Fruit fly (Drosophila melanogaster) whole organism, embryonic: Measurements from ENCODE around the gene kud.

Experiments used
- Adf1 ChIP-seq: fragments of 200-800 bp; sonication (Bioruptor generic); IDR thresholded peaks from 2 replicates; pipeline ENCODE4 v1.3.6; 2022; ENCODE audit warnings: missing biosample characterization, missing genetic modification characterization
- Awh ChIP-seq: fragments of 200-800 bp; sonication (Bioruptor generic); IDR thresholded peaks from 2 replicates; pipeline ENCODE4, ENCODE4 v1.3.6; 2022; ENCODE audit warnings: missing biosample characterization, missing genetic modification characterization
- CG10462 ChIP-seq: fragments of 200-800 bp; sonication (Bioruptor generic); optimal IDR thresholded peaks from 2 replicates; lab custom pipeline; 2016; ENCODE audit warnings: missing biosample characterization, missing genetic modification characterization
- CG10543 ChIP-seq: fragments of 200-800 bp; sonication (Bioruptor generic); optimal IDR thresholded peaks from 3 replicates; lab custom pipeline; 2017; ENCODE audit warnings: missing biosample characterization, mild to moderate bottlenecking, missing genetic modification characterization, moderate library complexity
- CG12391 ChIP-seq: fragments of 200-800 bp; sonication (Bioruptor generic); optimal IDR thresholded peaks from 3 replicates; lab custom pipeline; 2018; ENCODE audit warnings: missing biosample characterization, mild to moderate bottlenecking, missing genetic modification characterization, moderate library complexity
- CG12769 ChIP-seq: fragments of 200-800 bp; sonication (Bioruptor generic); optimal IDR thresholded peaks from 2 replicates; lab custom pipeline; 2019; ENCODE audit warnings: missing biosample characterization, mild to moderate bottlenecking, missing genetic modification characterization, moderate library complexity
- CG13894 ChIP-seq: fragments of 200-800 bp; sonication (Bioruptor generic); optimal IDR thresholded peaks from 3 replicates; lab custom pipeline; 2018; ENCODE audit warnings: missing biosample characterization, mild to moderate bottlenecking, missing genetic modification characterization, moderate library complexity
- CG14441 ChIP-seq: fragments of 200-800 bp; sonication (Bioruptor generic); IDR thresholded peaks from 2 replicates; pipeline ENCODE4 v1.3.6; 2022; ENCODE audit warnings: missing biosample characterization, missing genetic modification characterization
- CG14710 ChIP-seq: fragments of 200-800 bp; sonication (Bioruptor generic); optimal IDR thresholded peaks from 3 replicates; lab custom pipeline; 2019; ENCODE audit warnings: missing biosample characterization, mild to moderate bottlenecking, missing genetic modification characterization, moderate library complexity
- CG15696 ChIP-seq: fragments of 200-800 bp; sonication (Bioruptor generic); optimal IDR thresholded peaks from 2 replicates; lab custom pipeline; 2019; ENCODE audit warnings: missing biosample characterization, mild to moderate bottlenecking, missing genetic modification characterization, moderate library complexity
- CG16779 ChIP-seq: fragments of 200-800 bp; sonication (Bioruptor generic); IDR thresholded peaks from 2 replicates; pipeline ENCODE4 v1.3.6; 2022; ENCODE audit warnings: missing biosample characterization, missing genetic modification characterization
- CG17802 ChIP-seq: fragments of 200-800 bp; sonication (Bioruptor generic); optimal IDR thresholded peaks from 2 replicates; lab custom pipeline; 2018; ENCODE audit warnings: missing biosample characterization, mild to moderate bottlenecking, missing genetic modification characterization, moderate library complexity
- CG18011 ChIP-seq: fragments of 200-800 bp; sonication (Bioruptor generic); optimal IDR thresholded peaks from 2 replicates; lab custom pipeline; 2017; ENCODE audit warnings: missing biosample characterization, missing genetic modification characterization, mild to moderate bottlenecking, moderate library complexity, missing genotype
- CG1832 ChIP-seq: fragments of 200-800 bp; sonication (Bioruptor generic); optimal IDR thresholded peaks from 2 replicates; lab custom pipeline; 2017; ENCODE audit warnings: missing biosample characterization, mild to moderate bottlenecking, missing genetic modification characterization, inconsistent platforms
- CG2889 ChIP-seq: fragments of 200-800 bp; sonication (Bioruptor generic); IDR thresholded peaks from 3 replicates; pipeline ENCODE4 v1.3.6; 2022; ENCODE audit warnings: missing biosample characterization, missing genetic modification characterization
- CG6175 ChIP-seq: fragments of 200-800 bp; sonication (Bioruptor generic); IDR thresholded peaks from 3 replicates; pipeline ENCODE4 v1.3.6; 2022; ENCODE audit warnings: missing biosample characterization, missing genetic modification characterization
- CG6654 ChIP-seq: fragments of 200-800 bp; sonication (Bioruptor generic); optimal IDR thresholded peaks from 2 replicates; lab custom pipeline; 2017; ENCODE audit warnings: missing biosample characterization, mild to moderate bottlenecking, missing genetic modification characterization
- CG7372 ChIP-seq: fragments of 200-800 bp; sonication (Bioruptor generic); IDR thresholded peaks from 2 replicates; pipeline ENCODE4 v1.3.6; 2022; ENCODE audit warnings: missing biosample characterization, missing genetic modification characterization
- CG8290 ChIP-seq, 3 experiments: fragments of 200-800 bp; sonication (Bioruptor generic); optimal IDR thresholded peaks; 2 replicates each; lab custom pipeline; 2016 to 2019; ENCODE audit warnings: missing biosample characterization in 3 of 3, missing genetic modification characterization in 3 of 3, mild to moderate bottlenecking in 2 of 3, moderate library complexity in 1 of 3
- CG9727 ChIP-seq: fragments of 200-800 bp; sonication (Bioruptor generic); optimal IDR thresholded peaks from 3 replicates; lab custom pipeline; 2017; ENCODE audit warnings: missing biosample characterization, mild to moderate bottlenecking, missing genetic modification characterization
- CrebB ChIP-seq: fragments of 200-800 bp; sonication (Bioruptor generic); optimal IDR thresholded peaks from 3 replicates; lab custom pipeline; 2018; ENCODE audit warnings: missing biosample characterization, mild to moderate bottlenecking, missing genetic modification characterization
- D19B ChIP-seq: fragments of 200-800 bp; sonication (Bioruptor generic); optimal IDR thresholded peaks from 2 replicates; lab custom pipeline; 2017; ENCODE audit warnings: missing biosample characterization, mild to moderate bottlenecking, missing genetic modification characterization
- Dbx ChIP-seq: fragments of 200-800 bp; sonication (Bioruptor generic); IDR thresholded peaks from 3 replicates; pipeline ENCODE4 v1.3.6; 2022; ENCODE audit warnings: missing biosample characterization, missing genetic modification characterization
- Deaf1 ChIP-seq: fragments of 200-800 bp; optimal IDR thresholded peaks from 3 replicates; lab custom pipeline; 2019; ENCODE audit warnings: missing biosample characterization, mild to moderate bottlenecking, missing genetic modification characterization, moderate library complexity
- ERR ChIP-seq: fragments of 200-800 bp; sonication (Bioruptor generic); optimal IDR thresholded peaks from 2 replicates; lab custom pipeline; 2016; ENCODE audit warnings: missing biosample characterization, missing genetic modification characterization
- Ets65A ChIP-seq: fragments of 200-800 bp; sonication (Bioruptor generic); peaks from one replicate; lab custom pipeline; 2016; ENCODE audit warnings: missing biosample characterization, missing genetic modification characterization
- Jarid2 ChIP-seq: fragments of 200-800 bp; sonication (Bioruptor generic); optimal IDR thresholded peaks from 3 replicates; lab custom pipeline; 2017; ENCODE audit warnings: mild to moderate bottlenecking, missing biosample characterization, missing genetic modification reagents, missing genetic modification characterization
- MBD-R2 ChIP-seq: fragments of 200-800 bp; sonication (Bioruptor generic); IDR thresholded peaks from 2 replicates; pipeline ENCODE4 v1.3.6; 2022; ENCODE audit warnings: missing biosample characterization, missing genetic modification characterization
- MESR4 ChIP-seq: fragments of 200-800 bp; sonication (Bioruptor generic); optimal IDR thresholded peaks from 2 replicates; lab custom pipeline; 2018; ENCODE audit warnings: missing biosample characterization, mild to moderate bottlenecking, missing genetic modification characterization, moderate library complexity
- Nf-YC ChIP-seq: fragments of 200-800 bp; optimal IDR thresholded peaks from 3 replicates; lab custom pipeline; 2019; ENCODE audit warnings: missing biosample characterization, mild to moderate bottlenecking, missing genetic modification characterization, moderate library complexity
- Pdp1 ChIP-seq, 2 experiments: fragments of 200-800 bp; sonication (Bioruptor generic); optimal IDR thresholded peaks; 3 replicates each; lab custom pipeline; 2016; ENCODE audit warnings: missing biosample characterization in 2 of 2, missing genetic modification characterization in 2 of 2, mild to moderate bottlenecking in 1 of 2, moderate library complexity in 1 of 2
- ato ChIP-seq: fragments of 200-800 bp; sonication (Bioruptor generic); IDR thresholded peaks from 2 replicates; pipeline ENCODE4 v1.3.6; 2022; ENCODE audit warnings: missing biosample characterization, missing genetic modification characterization; ENCODE audit not compliant: partially characterized antibody
- cg ChIP-seq: fragments of 200-800 bp; sonication (Bioruptor generic); optimal IDR thresholded peaks from 3 replicates; lab custom pipeline; 2019; ENCODE audit warnings: missing biosample characterization, mild to moderate bottlenecking, missing genetic modification characterization, moderate library complexity
- chinmo ChIP-seq: fragments of 200-800 bp; sonication (Bioruptor generic); IDR thresholded peaks from 4 replicates; pipeline ENCODE4 v1.3.6; 2022; ENCODE audit warnings: missing biosample characterization, missing genetic modification characterization; ENCODE audit not compliant: partially characterized antibody
- chm ChIP-seq: fragments of 200-800 bp; sonication (Bioruptor generic); IDR thresholded peaks from 2 replicates; pipeline ENCODE4 v1.3.6; 2022; ENCODE audit warnings: missing biosample characterization, missing genetic modification characterization
- dmrt99B ChIP-seq: fragments of 200-800 bp; sonication (Bioruptor generic); optimal IDR thresholded peaks from 2 replicates; lab custom pipeline; 2018; ENCODE audit warnings: missing biosample characterization, mild to moderate bottlenecking, missing genetic modification characterization, moderate library complexity
- esg ChIP-seq: fragments of 200-800 bp; sonication (Bioruptor generic); conservative IDR thresholded peaks from 2 replicates; pipeline ENCODE4 v1.3.6; 2022; ENCODE audit warnings: missing biosample characterization, missing genetic modification characterization
- ftz-f1 ChIP-seq: fragments of 200-800 bp; sonication (Bioruptor generic); optimal IDR thresholded peaks from 2 replicates; lab custom pipeline; 2016; ENCODE audit warnings: missing biosample characterization, missing genetic modification characterization
- gro ChIP-seq: fragments of 200-800 bp; sonication (Bioruptor generic); optimal IDR thresholded peaks from 2 replicates; lab custom pipeline; 2016; ENCODE audit warnings: missing biosample characterization, missing genetic modification characterization
- lbe ChIP-seq: fragments of 200-800 bp; sonication (Bioruptor generic); optimal IDR thresholded peaks from 2 replicates; lab custom pipeline; 2016; ENCODE audit warnings: missing biosample characterization, mild to moderate bottlenecking, missing genetic modification characterization
- lmd ChIP-seq: fragments of 200-800 bp; sonication (Bioruptor generic); IDR thresholded peaks from 2 replicates; pipeline ENCODE4 v1.3.6; 2022; ENCODE audit warnings: missing biosample characterization, missing genetic modification characterization
- pan ChIP-seq, 4 experiments: fragments of >200 bp in 3 of 4; fragments of 200-800 bp in 1 of 4; sonication (Bioruptor generic) in 1 of 4; optimal IDR thresholded peaks in 3 of 4; IDR thresholded peaks in 1 of 4; 2 replicates each; pipeline versions ENCODE4 v1.3.6 to Lab custom; 2017 to 2022; ENCODE audit warnings: missing biosample characterization in 2 of 4, missing genetic modification characterization in 2 of 4, mixed read lengths in 1 of 4
- repo ChIP-seq: fragments of 200-800 bp; sonication (Bioruptor generic); optimal IDR thresholded peaks from 2 replicates; lab custom pipeline; 2016; ENCODE audit warnings: missing biosample characterization, missing genetic modification characterization
- rib ChIP-seq: fragments of 200-800 bp; sonication (Bioruptor generic); IDR thresholded peaks from 2 replicates; pipeline ENCODE4 v1.3.6; 2022; ENCODE audit warnings: missing biosample characterization, missing genetic modification characterization
- row ChIP-seq: fragments of 200-800 bp; sonication (Bioruptor generic); IDR thresholded peaks from 3 replicates; pipeline ENCODE4 v1.3.6; 2022; ENCODE audit warnings: missing biosample characterization, missing genetic modification characterization
- sob ChIP-seq: fragments of 200-800 bp; sonication (Bioruptor generic); IDR thresholded peaks from 2 replicates; pipeline ENCODE4 v1.3.6; 2022; ENCODE audit warnings: missing biosample characterization, missing genetic modification characterization
- sr ChIP-seq: fragments of 200-800 bp; sonication (Bioruptor generic); IDR thresholded peaks from 3 replicates; pipeline ENCODE4 v1.3.6; 2022; ENCODE audit warnings: missing biosample characterization, missing genetic modification characterization
- vvl ChIP-seq: fragments of 200-800 bp; sonication (Bioruptor generic); IDR thresholded peaks from 2 replicates; pipeline ENCODE4 v1.3.6; 2022; ENCODE audit warnings: missing biosample characterization, missing genetic modification characterization

kud gene

dm6 chr3L:16876785-16877468, 32.1 kb upstream of the kud start, which contains the start of gene CG32170 (continued):
- peak; percentile 80 for TF ChIP-seq ftz-f1
- no peak for TF ChIP-seq lmd
- peak in 1 of 2 experiments; percentile 22 for TF ChIP-seq Pdp1 (GFP tag; optimal IDR thresholded peaks at IDR 0.05; lab: Kevin White, UChicago)
- TF ChIP-seq CG13894 (tag; lab: Kevin White, UChicago) = peak; percentile 85
- TF ChIP-seq Jarid2 (GFP tag; lab: Kevin White, UChicago) = peak; percentile 27
- TF ChIP-seq ato (GFP tag; lab: Robert Waterston, UW) = no peak
- TF ChIP-seq cg (GFP tag; lab: Kevin White, UChicago) = peak; percentile 35
- no peak for TF ChIP-seq CG15696 (tag; lab: Kevin White, UChicago)
- TF ChIP-seq CG14441 (GFP tag; lab: Robert Waterston, UW) = no peak
- no peak for TF ChIP-seq lbe
- peak; percentile 2 for TF ChIP-seq CG12769 (tag; lab: Kevin White, UChicago)
- TF ChIP-seq CG10462 (GFP tag; lab: Kevin White, UChicago) = no peak
- no peak for TF ChIP-seq ERR
- peak; percentile 33 for TF ChIP-seq D19B (GFP tag; lab: Kevin White, UChicago)
- no peak for TF ChIP-seq CG6654 (GFP tag; lab: Kevin White, UChicago)
- TF ChIP-seq sr (GFP tag; lab: Robert Waterston, UW) = 0 out of 3 replicates have a peak, but pooled peaks have one; percentile 27
- TF ChIP-seq CG2889 (GFP tag; lab: Robert Waterston, UW) = no peak
- peak; percentile 56 for TF ChIP-seq Deaf1 (tag; lab: Kevin White, UChicago)
- TF ChIP-seq Ets65A (GFP tag; lab: Kevin White, UChicago) = no peak
- TF ChIP-seq MBD-R2 (GFP tag; lab: Robert Waterston, UW) = no peak
- TF ChIP-seq CG14710 (tag; lab: Kevin White, UChicago) = no peak
- no peak for TF ChIP-seq esg (GFP tag; lab: Robert Waterston, UW)
- TF ChIP-seq CG8290 (GFP tag; optimal IDR thresholded peaks at IDR 0.05; lab: Kevin White, UChicago) = no peak
- peak in 1 of 2 experiments; percentile 19 for TF ChIP-seq CG8290 (tag; optimal IDR thresholded peaks at IDR 0.05; lab: Kevin White, UChicago)
- peak; percentile 78 for TF ChIP-seq Awh (GFP tag; lab: Robert Waterston, UW)
- no peak for TF ChIP-seq dmrt99B
- peak; percentile 93; the same call in 3 of the 4 replicates for TF ChIP-seq chinmo (GFP tag; lab: Robert Waterston, UW)
- peak; percentile 45; the same call in 1 of the 2 replicates for TF ChIP-seq Adf1
- TF ChIP-seq vvl (GFP tag; lab: Robert Waterston, UW) = peak; percentile 84
- no peak for TF ChIP-seq CG18011 (GFP tag; lab: Kevin White, UChicago)
- TF ChIP-seq Nf-YC (tag; lab: Kevin White, UChicago) = peak; percentile 23
- TF ChIP-seq chm (GFP tag; lab: Robert Waterston, UW) = no peak
- TF ChIP-seq CG12391 (tag; lab: Kevin White, UChicago) = no peak
- TF ChIP-seq row (GFP tag; lab: Robert Waterston, UW) = no peak
- TF ChIP-seq repo (GFP tag; lab: Kevin White, UChicago) = no peak
- no peak for TF ChIP-seq CG16779
- TF ChIP-seq CG6175 (GFP tag; lab: Robert Waterston, UW) = peak; percentile 73; the same call in 2 of the 3 replicates
- peak; percentile 57 for TF ChIP-seq CG1832
- TF ChIP-seq pan (optimal IDR thresholded peaks at IDR 0.05; lab: Kevin White, UChicago) = no peak
- TF ChIP-seq pan (GFP tag; optimal IDR thresholded peaks at IDR 0.05 in 1 of 2, IDR thresholded peaks at IDR 0.05 in 1 of 2) = peak in 1 of 2 experiments; percentile 38
- TF ChIP-seq gro (GFP tag; lab: Kevin White, UChicago) = peak; percentile 57
- no peak for TF ChIP-seq CrebB (tag; lab: Kevin White, UChicago)
- peak; percentile 44; the same call in 1 of the 3 replicates for TF ChIP-seq Dbx
- TF ChIP-seq CG10543 (GFP tag; lab: Kevin White, UChicago) = peak; percentile 60
- TF ChIP-seq MESR4 (GFP tag; lab: Kevin White, UChicago) = no peak
- TF ChIP-seq CG9727 (GFP tag; lab: Kevin White, UChicago) = no peak
- TF ChIP-seq sob (GFP tag; lab: Robert Waterston, UW) = peak; percentile 10; the same call in 1 of the 2 replicates
- TF ChIP-seq rib (GFP tag; lab: Robert Waterston, UW) = peak; percentile 54; the same call in 1 of the 2 replicates
- no peak for TF ChIP-seq CG7372
- no peak for TF ChIP-seq CG17802 (tag; lab: Kevin White, UChicago)
